Fruit fly (Drosophila melanogaster): Measurements from ENCODE around the gene GlcAT-I.

GlcAT-I gene

DNA sequence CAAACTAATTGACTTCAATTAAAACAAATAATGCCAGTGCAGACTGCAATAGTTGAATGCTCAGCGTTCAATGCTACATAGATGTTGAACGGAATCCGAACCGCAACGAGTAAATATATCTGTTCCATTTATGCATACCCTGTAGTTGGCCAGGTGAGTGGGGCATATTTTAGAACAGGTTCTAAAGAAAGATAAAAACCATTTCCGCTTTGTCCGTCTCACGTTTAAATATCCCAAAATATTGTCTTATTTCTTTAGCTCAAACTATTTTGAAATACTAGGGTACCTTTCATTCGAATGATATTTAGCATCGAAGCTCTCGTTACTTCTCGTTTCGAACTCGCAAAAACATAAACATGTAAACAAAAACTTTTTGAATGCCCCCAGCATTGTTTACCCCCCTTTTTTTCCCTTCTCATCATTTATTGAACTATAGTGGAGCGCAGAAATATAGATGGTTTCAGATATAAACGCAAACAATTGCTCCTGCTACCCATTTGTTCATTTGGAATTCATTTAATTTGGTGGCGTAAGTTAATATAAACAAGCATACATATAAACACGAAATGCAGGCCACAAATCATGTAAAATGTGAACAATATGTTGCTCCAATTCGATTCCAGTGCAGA is 41.2 kb downstream of the GlcAT-I start (continued):
- no peak for TF ChIP-seq tna (GFP tag; IDR thresholded peaks at IDR 0.05; ENCODE audit: partially characterized antibody)
- TF ChIP-seq CG14667 (GFP tag; IDR thresholded peaks at IDR 0.05), result peak; percentile 24; the same call in 1 of the 2 replicates
- TF ChIP-seq Ets97D (GFP tag; optimal IDR thresholded peaks at IDR 0.05), result no peak
- TF ChIP-seq Trl (optimal IDR thresholded peaks at IDR 0.05), result no peak
- TF ChIP-seq Trl (GFP tag; optimal IDR thresholded peaks at IDR 0.05), result no peak
- TF ChIP-seq Hr78 (GFP tag; optimal IDR thresholded peaks at IDR 0.05), result no peak
- no peak for TF ChIP-seq cad (GFP tag; optimal IDR thresholded peaks at IDR 0.05)
- peak; percentile 6 for TF ChIP-seq CG13424 (tag; optimal IDR thresholded peaks at IDR 0.05)
- TF ChIP-seq gsb (GFP tag; IDR thresholded peaks at IDR 0.05), result no peak
- TF ChIP-seq Nf-YB (GFP tag; optimal IDR thresholded peaks at IDR 0.05), result no peak
- TF ChIP-seq kni (GFP tag; optimal IDR thresholded peaks at IDR 0.05), result no peak
- TF ChIP-seq ken (GFP tag; IDR thresholded peaks at IDR 0.05), result no peak
- no peak for TF ChIP-seq pita (GFP tag; optimal IDR thresholded peaks at IDR 0.05)
- TF ChIP-seq Dad (GFP tag; optimal IDR thresholded peaks at IDR 0.05), result no peak
- no peak for TF ChIP-seq CG1832 (GFP tag; optimal IDR thresholded peaks at IDR 0.05)
- no peak for TF ChIP-seq bowl (GFP tag; IDR thresholded peaks at IDR 0.05)
- TF ChIP-seq Dfd (GFP tag; optimal IDR thresholded peaks at IDR 0.05), result no peak
- TF ChIP-seq hbn (GFP tag; IDR thresholded peaks at IDR 0.05; ENCODE audit: partially characterized antibody), result no peak
- no peak for TF ChIP-seq Atf-2 (GFP tag; optimal IDR thresholded peaks at IDR 0.05)
- no peak for TF ChIP-seq CG7987 (GFP tag; optimal IDR thresholded peaks at IDR 0.05)
- TF ChIP-seq Bdp1 (GFP tag; optimal IDR thresholded peaks at IDR 0.05), result no peak
- peak; percentile 20; the same call in 1 of the 2 replicates for TF ChIP-seq esg (GFP tag; conservative IDR thresholded peaks at IDR 0.05)
- TF ChIP-seq sob (GFP tag; IDR thresholded peaks at IDR 0.05), result 0 out of 2 replicates have a peak, but pooled peaks have one; percentile 29
- no peak for TF ChIP-seq Dref (GFP tag; IDR thresholded peaks at IDR 0.05)
- TF ChIP-seq E2f1 (GFP tag; IDR thresholded peaks at IDR 0.05), result no peak
- no peak for TF ChIP-seq hb (GFP tag; IDR thresholded peaks at IDR 0.05; ENCODE audit: partially characterized antibody)
- TF ChIP-seq CG4424 (GFP tag; optimal IDR thresholded peaks at IDR 0.05), result peak; percentile 13
- TF ChIP-seq NK7.1 (GFP tag; optimal IDR thresholded peaks at IDR 0.05), result no peak
- TF ChIP-seq scrt (GFP tag; optimal IDR thresholded peaks at IDR 0.05), result no peak
- TF ChIP-seq CG4820 (GFP tag; optimal IDR thresholded peaks at IDR 0.05), result no peak
- TF ChIP-seq CG3281 (GFP tag; optimal IDR thresholded peaks at IDR 0.05), result no peak
- no peak for TF ChIP-seq stwl (tag; optimal IDR thresholded peaks at IDR 0.05)
- no peak for TF ChIP-seq chinmo (GFP tag; IDR thresholded peaks at IDR 0.05; ENCODE audit: partially characterized antibody)
- no peak for TF ChIP-seq CG1602 (GFP tag; optimal IDR thresholded peaks at IDR 0.05)
- TF ChIP-seq CG13287 (GFP tag; IDR thresholded peaks at IDR 0.05; ENCODE audit: partially characterized antibody), result no peak
- no peak for TF ChIP-seq pb (GFP tag; optimal IDR thresholded peaks at IDR 0.05)
- no peak for TF ChIP-seq CG17361 (GFP tag; IDR thresholded peaks at IDR 0.05)
- peak; percentile 47 for TF ChIP-seq CG14441 (GFP tag; IDR thresholded peaks at IDR 0.05)
- no peak for TF ChIP-seq CG1792 (GFP tag; optimal IDR thresholded peaks at IDR 0.05)
- TF ChIP-seq HmgD (GFP tag; optimal IDR thresholded peaks at IDR 0.05), result no peak
- TF ChIP-seq Taf1 (GFP tag; IDR thresholded peaks at IDR 0.05), result no peak
- no peak for TF ChIP-seq Abd-B (GFP tag; optimal IDR thresholded peaks at IDR 0.05)
- TF ChIP-seq Hsf (GFP tag; optimal IDR thresholded peaks at IDR 0.05), result peak; percentile 20
- TF ChIP-seq pum (GFP tag; optimal IDR thresholded peaks at IDR 0.05), result no peak
- TF ChIP-seq CG8281 (tag; optimal IDR thresholded peaks at IDR 0.05), result no peak
- TF ChIP-seq so (GFP tag; IDR thresholded peaks at IDR 0.05), result no peak
- no peak for TF ChIP-seq cato (GFP tag; optimal IDR thresholded peaks at IDR 0.05; ENCODE audit: borderline replicate concordance)
- peak; percentile 23; the same call in 1 of the 2 replicates for TF ChIP-seq al (GFP tag; IDR thresholded peaks at IDR 0.05)
- TF ChIP-seq CG14860 (GFP tag; IDR thresholded peaks at IDR 0.05; ENCODE audit: partially characterized antibody), result no peak
- TF ChIP-seq Doc3 (GFP tag; IDR thresholded peaks at IDR 0.05; ENCODE audit: partially characterized antibody), result no peak
- TF ChIP-seq gem (tag; optimal IDR thresholded peaks at IDR 0.05), result peak; percentile 60
